Fruit fly (Drosophila melanogaster): ENCODE results near the gene fipi.
A peak's percentile ranks its signal among the peaks of the same experiment; 100 is the strongest.

The fipi gene

dm6 chr2L:4820448-4821318 lies 26.8 kb upstream of the fipi start (continued):
- TF ChIP-seq Bdp1 (GFP tag; optimal IDR thresholded peaks at IDR 0.05) = peak; percentile 24
- TF ChIP-seq chif (GFP tag; optimal IDR thresholded peaks at IDR 0.05) = peak in 1 of 2 experiments; percentile 41
- TF ChIP-seq run (tag; optimal IDR thresholded peaks at IDR 0.05) = peak; percentile 28
- peak; percentile 75; the same call in 2 of the 3 replicates for TF ChIP-seq row (GFP tag; IDR thresholded peaks at IDR 0.05)
- TF ChIP-seq pan (optimal IDR thresholded peaks at IDR 0.05) = no peak
- peak in 1 of 2 experiments; percentile 16 for TF ChIP-seq pan (GFP tag; optimal IDR thresholded peaks at IDR 0.05 in 1 of 2, IDR thresholded peaks at IDR 0.05 in 1 of 2)
- TF ChIP-seq CG31441 (GFP tag; IDR thresholded peaks at IDR 0.05) = peak; percentile 67; the same call in 1 of the 2 replicates
- peak; percentile 15 for TF ChIP-seq cg (GFP tag; optimal IDR thresholded peaks at IDR 0.05)
- TF ChIP-seq Xrp1 (GFP tag; IDR thresholded peaks at IDR 0.05) = peak; percentile 51
- no peak for TF ChIP-seq Dip2 (GFP tag; IDR thresholded peaks at IDR 0.05)
- peak; percentile 20 for TF ChIP-seq CG2202 (tag; optimal IDR thresholded peaks at IDR 0.05)
- peak; percentile 21 to 61 for TF ChIP-seq Pdp1 (GFP tag; optimal IDR thresholded peaks at IDR 0.05)
- no peak for TF ChIP-seq CkIIα-i1 (GFP tag; IDR thresholded peaks at IDR 0.05)
- peak; percentile 25 for TF ChIP-seq CG4404 (GFP tag; IDR thresholded peaks at IDR 0.05)
- peak; percentile 68 for TF ChIP-seq fd102C (GFP tag; optimal IDR thresholded peaks at IDR 0.05)
- peak; percentile 44; the same call in 2 of the 3 replicates for TF ChIP-seq ci (GFP tag; IDR thresholded peaks at IDR 0.05)
- peak; percentile 64 for TF ChIP-seq CG9437 (GFP tag; optimal IDR thresholded peaks at IDR 0.05)
- peak; percentile 43 for TF ChIP-seq Ptx1 (GFP tag; IDR thresholded peaks at IDR 0.05)
- no peak for TF ChIP-seq gt (GFP tag; IDR thresholded peaks at IDR 0.05)
- TF ChIP-seq lmd (GFP tag; IDR thresholded peaks at IDR 0.05) = peak; percentile 50
- no peak for TF ChIP-seq CG10462 (GFP tag; optimal IDR thresholded peaks at IDR 0.05)
- peak; percentile 44 for TF ChIP-seq E2f1 (GFP tag; IDR thresholded peaks at IDR 0.05)
- peak; percentile 52 for TF ChIP-seq CG7372 (GFP tag; IDR thresholded peaks at IDR 0.05)
- peak; percentile 65 for TF ChIP-seq CG6689 (GFP tag; IDR thresholded peaks at IDR 0.05)
- no peak for TF ChIP-seq CG11398 (GFP tag; optimal IDR thresholded peaks at IDR 0.05)
- TF ChIP-seq nom (GFP tag; optimal IDR thresholded peaks at IDR 0.05) = peak; percentile 5
- TF ChIP-seq zfh2 (GFP tag; optimal IDR thresholded peaks at IDR 0.05) = peak; percentile 17
- no peak for TF ChIP-seq pzg (GFP tag; optimal IDR thresholded peaks at IDR 0.05)
- TF ChIP-seq ATbp (GFP tag; optimal IDR thresholded peaks at IDR 0.05) = peak; percentile 25
- peak in 1 of 2 experiments; percentile 5 for TF ChIP-seq insv (GFP tag; optimal IDR thresholded peaks at IDR 0.05)
- 0 out of 3 replicates have a peak, but pooled peaks have one; percentile 48 for TF ChIP-seq CG11456 (GFP tag; IDR thresholded peaks at IDR 0.05)
- no peak for TF ChIP-seq Neu2 (GFP tag; optimal IDR thresholded peaks at IDR 0.05; ENCODE audit: borderline replicate concordance)
- TF ChIP-seq NfI (GFP tag; optimal IDR thresholded peaks at IDR 0.05) = peak; percentile 16
- peak; percentile 41 for TF ChIP-seq Chrac-16 (GFP tag; optimal IDR thresholded peaks at IDR 0.05)
- peak; percentile 21 for TF ChIP-seq Dip3 (GFP tag; optimal IDR thresholded peaks at IDR 0.05)
- TF ChIP-seq Taf1 (GFP tag; IDR thresholded peaks at IDR 0.05) = no peak; the same call in 1 of the 2 replicates
- TF ChIP-seq CG10979 (tag; optimal IDR thresholded peaks at IDR 0.05) = peak; percentile 63
- TF ChIP-seq CG9727 (GFP tag; optimal IDR thresholded peaks at IDR 0.05) = peak; percentile 88
- TF ChIP-seq CG11093 (GFP tag; IDR thresholded peaks at IDR 0.05) = peak; percentile 10; the same call in 1 of the 3 replicates
- TF ChIP-seq D (optimal IDR thresholded peaks at IDR 0.05) = peak; percentile 93
- peak; percentile 29 for TF ChIP-seq D (GFP tag; optimal IDR thresholded peaks at IDR 0.05)
- peak; percentile 67 for TF ChIP-seq CG10267 (tag; optimal IDR thresholded peaks at IDR 0.05)
- no peak for TF ChIP-seq kni (GFP tag; optimal IDR thresholded peaks at IDR 0.05)
- TF ChIP-seq CG9817 (tag; optimal IDR thresholded peaks at IDR 0.05) = peak; percentile 12
- TF ChIP-seq CG33557 (GFP tag; optimal IDR thresholded peaks at IDR 0.05) = peak; percentile 10
- peak; percentile 44 for TF ChIP-seq CG16815 (GFP tag; optimal IDR thresholded peaks at IDR 0.05)
- TF ChIP-seq bcd (GFP tag; optimal IDR thresholded peaks at IDR 0.05) = peak; percentile 18
- TF ChIP-seq CHES-1-like (GFP tag; optimal IDR thresholded peaks at IDR 0.05) = no peak
- TF ChIP-seq HLH3B (GFP tag; IDR thresholded peaks at IDR 0.05) = peak; percentile 44; the same call in 1 of the 2 replicates
